Worm (Caenorhabditis elegans) whole organism, mixed stage, embryonic: ENCODE results near the gene F26G1.3.

Source experiments
- M03D4.4 ChIP-seq: sonication (generic microtip); optimal IDR thresholded peaks from 2 replicates; lab custom pipeline; 2017; ENCODE audit warnings: mild to moderate bottlenecking, missing genetic modification characterization, missing compliant biosample characterization
- bed-3 ChIP-seq: fragments of 200-800 bp; sonication (Bioruptor generic); optimal IDR thresholded peaks from 3 replicates; lab custom pipeline; 2018; ENCODE audit warnings: mild to moderate bottlenecking, missing genetic modification characterization, moderate library complexity, missing compliant biosample characterization
- ceh-39 ChIP-seq: fragments of 150-350 bp; optimal IDR thresholded peaks from 2 replicates; lab custom pipeline; 2014; ENCODE audit warnings: missing biosample characterization, missing genetic modification characterization
- ceh-43 ChIP-seq: fragments of 200-800 bp; sonication (Bioruptor generic); optimal IDR thresholded peaks from 2 replicates; lab custom pipeline; 2018; ENCODE audit warnings: mild to moderate bottlenecking, missing genetic modification characterization, moderate library complexity, missing compliant biosample characterization
- ceh-83 ChIP-seq: fragments of 200-800 bp; sonication (Bioruptor generic); optimal IDR thresholded peaks from 2 replicates; lab custom pipeline; 2018; ENCODE audit warnings: mild to moderate bottlenecking, missing genetic modification characterization, missing compliant biosample characterization
- cnd-1 ChIP-seq: fragments of 200-800 bp; sonication (Bioruptor generic); optimal IDR thresholded peaks from 2 replicates; lab custom pipeline; 2018; ENCODE audit warnings: mild to moderate bottlenecking, missing genetic modification characterization, missing compliant biosample characterization
- drap-1 ChIP-seq: fragments of 200-800 bp; sonication (Bioruptor generic); optimal IDR thresholded peaks from 3 replicates; lab custom pipeline; 2018; ENCODE audit warnings: mild to moderate bottlenecking, missing genetic modification characterization, missing compliant biosample characterization
- elt-1 ChIP-seq: sonication (generic microtip); optimal IDR thresholded peaks from 2 replicates; lab custom pipeline; 2017; ENCODE audit warnings: missing genetic modification characterization, mild to moderate bottlenecking, missing compliant biosample characterization, antibody characterized with exemption, moderate library complexity, borderline replicate concordance; ENCODE audit not compliant: insufficient read depth
- elt-3 ChIP-seq: fragments of 150-350 bp; optimal IDR thresholded peaks from 2 replicates; lab custom pipeline; 2014; ENCODE audit warnings: missing biosample characterization, missing genetic modification characterization
- flh-1 ChIP-seq: fragments of 200-800 bp; sonication (Bioruptor generic); optimal IDR thresholded peaks from 2 replicates; lab custom pipeline; 2018; ENCODE audit warnings: mild to moderate bottlenecking, missing genetic modification characterization, moderate library complexity, missing compliant biosample characterization
- hlh-1 ChIP-seq: fragments of 150-350 bp; optimal IDR thresholded peaks from 2 replicates; lab custom pipeline; 2014; ENCODE audit warnings: missing biosample characterization, missing genetic modification reagents, missing genetic modification characterization
- lin-13 ChIP-seq: fragments of 150-350 bp; optimal IDR thresholded peaks from 2 replicates; lab custom pipeline; 2014; ENCODE audit warnings: missing biosample characterization, missing genetic modification characterization
- lin-32 ChIP-seq: fragments of 200-800 bp; sonication (Bioruptor generic); optimal IDR thresholded peaks from 2 replicates; lab custom pipeline; 2018; ENCODE audit warnings: mild to moderate bottlenecking, missing genetic modification characterization, missing compliant biosample characterization
- lsy-2 ChIP-seq: fragments of 150-350 bp; optimal IDR thresholded peaks from 2 replicates; lab custom pipeline; 2014; ENCODE audit warnings: missing biosample characterization, missing genetic modification characterization
- mab-5 ChIP-seq: fragments of 150-350 bp; optimal IDR thresholded peaks from 2 replicates; lab custom pipeline; 2014; ENCODE audit warnings: missing biosample characterization, missing genetic modification characterization
- mep-1 ChIP-seq: fragments of 150-350 bp; optimal IDR thresholded peaks from 2 replicates; lab custom pipeline; 2017; ENCODE audit warnings: missing biosample characterization, missing genetic modification reagents, missing genetic modification characterization, inconsistent platforms
- mls-2 ChIP-seq: sonication (generic microtip); optimal IDR thresholded peaks from 2 replicates; lab custom pipeline; 2016; ENCODE audit warnings: mild to moderate bottlenecking, missing genetic modification characterization, moderate library complexity, missing compliant biosample characterization
- nhr-12 ChIP-seq: fragments of 150-350 bp; optimal IDR thresholded peaks from 2 replicates; lab custom pipeline; 2014; ENCODE audit warnings: missing biosample characterization, missing genetic modification characterization
- nhr-2 ChIP-seq: fragments of 150-350 bp; optimal IDR thresholded peaks from 2 replicates; lab custom pipeline; 2014; ENCODE audit warnings: missing biosample characterization, missing genetic modification characterization
- nhr-237 ChIP-seq: fragments of 150-350 bp; optimal IDR thresholded peaks from 2 replicates; lab custom pipeline; 2014; ENCODE audit warnings: missing biosample characterization, missing genetic modification characterization
- nhr-28 ChIP-seq: fragments of 150-350 bp; optimal IDR thresholded peaks from 2 replicates; lab custom pipeline; 2014; ENCODE audit warnings: missing biosample characterization, missing genetic modification characterization
- nhr-76 ChIP-seq: sonication (generic microtip); optimal IDR thresholded peaks from 2 replicates; lab custom pipeline; 2017; ENCODE audit warnings: missing biosample characterization, missing genetic modification characterization
- pha-4 ChIP-seq: fragments of 150-350 bp; optimal IDR thresholded peaks from 2 replicates; lab custom pipeline; 2018; ENCODE audit warnings: missing biosample characterization, missing genetic modification reagents, missing genetic modification characterization
- sem-2 ChIP-seq: fragments of 200-800 bp; sonication (Bioruptor generic); optimal IDR thresholded peaks from 2 replicates; lab custom pipeline; 2018; ENCODE audit warnings: mild to moderate bottlenecking, missing genetic modification characterization, missing compliant biosample characterization
- snpc-4 ChIP-seq: fragments of 150-350 bp; optimal IDR thresholded peaks from 2 replicates; lab custom pipeline; 2014; ENCODE audit warnings: missing biosample characterization, missing genetic modification characterization
- sptf-1 ChIP-seq: sonication (generic microtip); optimal IDR thresholded peaks from 2 replicates; lab custom pipeline; 2017; ENCODE audit warnings: mild to moderate bottlenecking, missing genetic modification characterization, moderate library complexity, missing compliant biosample characterization
- tbx-8 ChIP-seq: fragments of 200-800 bp; sonication (Bioruptor generic); optimal IDR thresholded peaks from 2 replicates; lab custom pipeline; 2018; ENCODE audit warnings: mild to moderate bottlenecking, missing genetic modification characterization, moderate library complexity, missing compliant biosample characterization
- unc-120 ChIP-seq: sonication (generic microtip); optimal IDR thresholded peaks from 2 replicates; lab custom pipeline; 2017; ENCODE audit warnings: missing genetic modification characterization, missing compliant biosample characterization; ENCODE audit not compliant: poor library complexity, severe bottlenecking
- unc-39 ChIP-seq: fragments of 150-350 bp; optimal IDR thresholded peaks from 2 replicates; lab custom pipeline; 2014; ENCODE audit warnings: missing biosample characterization, missing genetic modification characterization
- zip-8 ChIP-seq: fragments of 150-350 bp; optimal IDR thresholded peaks from 2 replicates; lab custom pipeline; 2014; ENCODE audit warnings: missing biosample characterization, missing genetic modification characterization
- ztf-11 ChIP-seq: fragments of 150-350 bp; optimal IDR thresholded peaks from 2 replicates; lab custom pipeline; 2014; ENCODE audit warnings: missing biosample characterization, missing genetic modification characterization

F26G1.3 gene

DNA sequence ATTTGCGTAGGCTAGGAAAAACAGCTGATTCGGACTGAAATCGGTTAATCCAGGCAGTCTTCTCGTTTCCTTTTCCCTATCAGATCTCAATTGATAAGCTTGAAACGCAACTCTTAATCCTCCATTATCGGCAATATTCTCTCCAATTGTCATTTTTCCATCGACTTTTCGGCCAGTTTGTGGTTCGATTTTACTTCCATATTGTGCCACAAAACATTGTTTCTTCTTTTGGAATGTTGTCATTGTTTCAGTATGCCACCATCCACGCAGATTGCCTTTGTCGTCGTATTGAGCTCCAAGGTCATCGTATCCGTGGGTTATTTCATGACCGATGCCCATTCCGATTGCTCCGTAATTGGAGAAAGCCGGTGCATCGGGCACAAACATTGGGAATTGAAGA is 17.2 kb downstream of the F26G1.3 start:
- TF ChIP-seq pha-4, result no peak
- TF ChIP-seq ceh-39 (tag; lab: Kevin White, UChicago), result no peak
- no peak for TF ChIP-seq tbx-8 (GFP tag; lab: Kevin White, UChicago)
- no peak for TF ChIP-seq hlh-1 (tag; lab: Kevin White, UChicago)
- TF ChIP-seq drap-1 (GFP tag; lab: Kevin White, UChicago), result no peak
- no peak for TF ChIP-seq ztf-11 (tag; lab: Kevin White, UChicago)
- no peak for TF ChIP-seq cnd-1 (tag; lab: Kevin White, UChicago)
- no peak for TF ChIP-seq snpc-4 (tag; lab: Kevin White, UChicago)
- TF ChIP-seq mab-5 (tag; lab: Kevin White, UChicago), result no peak
- no peak for TF ChIP-seq sptf-1 (tag; lab: Kevin White, UChicago)
- TF ChIP-seq elt-3 (tag; lab: Kevin White, UChicago), result no peak
- TF ChIP-seq nhr-237, result no peak
- TF ChIP-seq unc-39 (tag; lab: Kevin White, UChicago), result no peak
- TF ChIP-seq nhr-76, result no peak
- no peak for TF ChIP-seq ceh-83
- no peak for TF ChIP-seq flh-1
- TF ChIP-seq unc-120 (tag; lab: Kevin White, UChicago), result no peak
- no peak for TF ChIP-seq ceh-43 (GFP tag; lab: Kevin White, UChicago)
- TF ChIP-seq elt-1, result no peak
- TF ChIP-seq mls-2 (tag; lab: Kevin White, UChicago), result no peak

DNA sequence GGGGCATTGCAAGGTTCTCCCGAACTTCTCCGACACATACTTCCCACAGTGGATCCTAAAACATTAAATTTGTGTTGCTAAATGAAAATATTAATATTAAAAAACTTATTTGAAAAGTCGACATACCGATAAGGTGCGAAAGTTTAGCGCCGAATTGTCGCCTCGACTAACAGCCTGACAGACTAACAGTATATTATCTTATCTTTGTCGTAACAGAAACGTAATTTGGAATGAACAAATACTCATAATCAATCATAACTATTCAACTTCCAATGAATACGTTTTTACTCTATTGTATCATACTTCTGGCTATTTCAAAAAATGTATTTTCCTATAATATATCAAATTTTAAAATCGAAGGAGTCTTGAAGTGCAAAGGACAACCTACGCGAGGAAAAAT is 18.4 kb downstream of the F26G1.3 start, which contains the start of gene F26G1.11:
Gene F26G1.11 (plus strand): TSS at position 205 of the 400 bp plus-strand sequence.
- no peak for TF ChIP-seq pha-4
- TF ChIP-seq nhr-28 (tag; lab: Kevin White, UChicago), result no peak
- no peak for TF ChIP-seq mls-2 (tag; lab: Kevin White, UChicago)

DNA sequence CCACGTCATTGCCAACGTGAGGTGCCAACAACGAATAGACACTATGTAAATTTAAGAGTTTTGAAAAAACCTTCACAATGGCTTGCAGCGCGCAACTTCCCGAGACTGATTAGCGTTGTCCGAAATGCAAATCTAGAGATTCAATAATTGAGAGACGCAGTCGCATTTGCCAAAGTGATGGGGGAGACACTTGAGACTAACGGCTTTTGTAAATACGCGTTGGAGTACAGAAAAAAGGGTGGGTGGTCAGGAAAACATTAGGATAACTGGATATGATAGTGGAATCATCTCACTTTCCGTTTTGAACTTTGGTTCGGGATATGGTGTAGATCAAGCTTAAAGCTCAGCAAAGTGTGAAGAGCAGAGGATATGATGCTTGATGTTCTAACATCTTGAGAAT is 21.2 kb downstream of the F26G1.3 start:
- no peak for TF ChIP-seq drap-1 (GFP tag; lab: Kevin White, UChicago)
- TF ChIP-seq pha-4, result peak; percentile 84

DNA sequence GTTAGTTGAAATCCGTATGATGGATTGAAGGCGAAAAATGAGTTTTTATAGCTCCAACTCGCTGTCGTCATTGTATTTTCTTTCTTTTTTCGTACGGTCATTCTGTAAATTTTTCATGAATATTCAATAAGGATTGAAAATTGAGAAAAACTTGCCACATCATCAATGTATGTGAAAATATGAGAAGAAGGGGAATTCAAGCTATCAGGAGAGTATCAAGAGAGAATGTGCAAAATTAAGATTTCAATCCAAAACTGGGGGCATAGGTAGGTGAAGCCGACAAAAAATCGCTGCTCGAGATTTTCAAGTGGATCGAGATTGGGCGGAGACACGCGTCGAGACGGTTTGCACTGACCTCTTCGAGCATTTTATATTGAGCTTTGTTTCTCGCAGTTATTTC is 25.9 kb downstream of the F26G1.3 start, which contains the start of gene nep-12:
Gene nep-12 (minus strand): TSS at position 101 of the 400 bp plus-strand sequence.
- no peak for TF ChIP-seq snpc-4 (tag; lab: Kevin White, UChicago)
- TF ChIP-seq elt-3 (tag; lab: Kevin White, UChicago), result no peak
- TF ChIP-seq mep-1 (tag; lab: Kevin White, UChicago), result no peak
- no peak for TF ChIP-seq unc-39 (tag; lab: Kevin White, UChicago)
- TF ChIP-seq lsy-2, result no peak
- TF ChIP-seq tbx-8 (GFP tag; lab: Kevin White, UChicago), result no peak
- no peak for TF ChIP-seq lin-13 (tag; lab: Kevin White, UChicago)
- no peak for TF ChIP-seq nhr-237
- TF ChIP-seq ztf-11 (tag; lab: Kevin White, UChicago), result no peak
- no peak for TF ChIP-seq elt-1
- TF ChIP-seq nhr-76, result no peak
- TF ChIP-seq drap-1 (GFP tag; lab: Kevin White, UChicago), result no peak
- TF ChIP-seq lin-32 (GFP tag; lab: Kevin White, UChicago), result no peak
- TF ChIP-seq M03D4.4, result no peak
- TF ChIP-seq mab-5 (tag; lab: Kevin White, UChicago), result no peak
- TF ChIP-seq bed-3, result no peak
- no peak for TF ChIP-seq sem-2 (GFP tag; lab: Kevin White, UChicago)
- no peak for TF ChIP-seq hlh-1 (tag; lab: Kevin White, UChicago)
- TF ChIP-seq flh-1, result no peak

DNA sequence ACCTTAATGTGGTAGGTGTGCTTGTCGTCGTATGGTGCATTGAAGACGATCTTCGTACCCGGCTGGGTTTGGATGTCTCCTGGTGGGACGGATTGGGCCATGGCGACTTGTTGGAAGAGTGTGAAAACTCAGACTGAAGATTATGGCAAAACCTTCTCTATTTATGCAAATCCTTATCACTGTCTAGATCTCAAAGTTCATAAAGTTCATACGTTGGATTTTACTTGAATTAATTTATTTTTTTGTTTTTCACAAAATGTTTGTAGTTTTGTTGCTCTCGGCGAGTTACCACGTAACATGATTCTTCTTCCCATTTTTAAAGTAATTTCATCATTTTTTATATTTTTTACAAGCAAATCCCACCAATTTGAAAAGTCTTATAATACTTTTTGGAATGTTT is 27.6 kb downstream of the F26G1.3 start, which contains the start of gene msp-3:
Gene msp-3 (minus strand): TSS at position 101 of the 400 bp plus-strand sequence.
- TF ChIP-seq nhr-2 (tag; lab: Kevin White, UChicago), result no peak
- no peak for TF ChIP-seq mep-1 (tag; lab: Kevin White, UChicago)
- no peak for TF ChIP-seq bed-3
- no peak for TF ChIP-seq ztf-11 (tag; lab: Kevin White, UChicago)
- TF ChIP-seq mab-5 (tag; lab: Kevin White, UChicago), result no peak

DNA sequence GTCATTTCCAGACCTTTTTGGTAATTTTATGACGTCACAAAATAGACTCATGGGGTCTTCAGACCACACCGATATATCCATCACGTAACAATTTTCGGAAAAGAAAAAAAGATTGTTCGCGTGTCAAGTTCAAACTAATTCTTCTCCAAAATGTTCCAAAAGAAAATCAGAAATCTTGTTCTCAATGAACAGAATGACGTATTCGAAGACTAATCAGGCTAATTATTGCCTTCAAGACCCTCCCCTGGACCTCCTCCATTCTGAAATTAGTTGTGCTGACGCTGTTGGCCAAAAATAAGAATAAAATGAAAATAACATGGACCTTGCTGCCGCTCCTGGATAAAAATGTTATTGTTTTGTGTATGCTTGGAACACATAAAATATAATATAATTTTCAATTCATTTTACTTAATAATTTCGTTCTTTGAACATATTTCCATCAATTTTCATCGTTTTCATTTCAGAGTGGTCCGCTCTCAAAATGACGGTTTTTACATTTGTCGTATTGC is 31.3 kb downstream of the F26G1.3 start, which contains the start of gene F26G1.15:
Gene F26G1.15 (plus strand): TSS at position 459 of the 509 bp plus-strand sequence.
- TF ChIP-seq zip-8 (peak; percentile 74), drap-1 (GFP tag; lab: Kevin White, UChicago) (no peak), mab-5 (tag; lab: Kevin White, UChicago) (no peak), flh-1 (no peak), nhr-28 (tag; lab: Kevin White, UChicago) (no peak), nhr-12 (tag; lab: Kevin White, UChicago) (no peak), elt-3 (tag; lab: Kevin White, UChicago) (no peak), M03D4.4 (no peak)
- TF ChIP-seq, all 35 proteins: peak for 1
